Worm (Caenorhabditis elegans) whole organism, L4 larva: Measurements from ENCODE around the gene dmsr-12.

ENCODE experiments used
- ama-1 ChIP-seq: fragments of 150-350 bp; optimal IDR thresholded peaks from 2 replicates; lab custom pipeline; 2014; ENCODE audit warnings: inconsistent platforms, mixed read lengths
- ceh-32 ChIP-seq: sonication (generic microtip); optimal IDR thresholded peaks from 2 replicates; lab custom pipeline; 2016; ENCODE audit warnings: mild to moderate bottlenecking, missing genetic modification characterization, missing compliant biosample characterization; ENCODE audit not compliant: poor library complexity
- ctbp-1 ChIP-seq: fragments of 200-800 bp; sonication (Bioruptor generic); IDR thresholded peaks from 2 replicates; pipeline ENCODE4 v1.3.6; 2022; ENCODE audit warnings: missing genetic modification reagents, missing genetic modification characterization, missing compliant biosample characterization
- daf-12 ChIP-seq: fragments of 150-350 bp; optimal IDR thresholded peaks from 2 replicates; lab custom pipeline; 2014; ENCODE audit warnings: missing biosample characterization, missing genetic modification reagents, missing genetic modification characterization
- jun-1 ChIP-seq: fragments of 150-350 bp; optimal IDR thresholded peaks from 2 replicates; lab custom pipeline; 2014; ENCODE audit warnings: missing biosample characterization, missing genetic modification reagents, missing genetic modification characterization
- lsy-2 ChIP-seq, 2 experiments: fragments of 150-350 bp in 1 of 2; sonication (generic microtip) in 1 of 2; optimal IDR thresholded peaks; 2 replicates each; lab custom pipeline; 2014 to 2017; ENCODE audit warnings: missing biosample characterization in 2 of 2, missing genetic modification characterization in 2 of 2
- mep-1 ChIP-seq: fragments of 150-350 bp; sonication (generic microtip); optimal IDR thresholded peaks from 3 replicates; lab custom pipeline; 2014; ENCODE audit warnings: missing biosample characterization, missing genetic modification characterization
- nhr-237 ChIP-seq: sonication (generic microtip); optimal IDR thresholded peaks from 2 replicates; lab custom pipeline; 2017; ENCODE audit warnings: missing biosample characterization, missing genetic modification characterization
- nhr-28 ChIP-seq: fragments of 150-350 bp; optimal IDR thresholded peaks from 2 replicates; lab custom pipeline; 2014; ENCODE audit warnings: missing biosample characterization, missing genetic modification characterization
- nhr-6 ChIP-seq: fragments of 150-350 bp; optimal IDR thresholded peaks from 2 replicates; lab custom pipeline; 2014; ENCODE audit warnings: missing biosample characterization, missing genetic modification characterization
- pqm-1 ChIP-seq: sonication (generic microtip); optimal IDR thresholded peaks from 2 replicates; lab custom pipeline; 2017; ENCODE audit warnings: missing biosample characterization, missing genetic modification characterization
- snpc-4 ChIP-seq: fragments of 150-350 bp; optimal IDR thresholded peaks from 2 replicates; lab custom pipeline; 2014; ENCODE audit warnings: missing biosample characterization, missing genetic modification characterization
- tra-1 ChIP-seq: fragments of 200-800 bp; sonication (Bioruptor generic); IDR thresholded peaks from 2 replicates; pipeline ENCODE4 v1.3.6; 2022; ENCODE audit warnings: missing genetic modification reagents, missing genetic modification characterization, missing compliant biosample characterization
- zfp-3 ChIP-seq: fragments of 200-800 bp; sonication (Bioruptor generic); conservative IDR thresholded peaks from 2 replicates; pipeline ENCODE4 v1.3.6; 2022; ENCODE audit warnings: missing genetic modification reagents, missing genetic modification characterization, missing compliant biosample characterization

ce11 chrV:6782260-6782659, 24.0 kb downstream of the dmsr-12 start:
- TF ChIP-seq pqm-1 (tag; lab: Kevin White, UChicago): no peak
- TF ChIP-seq mep-1: no peak
- no peak for TF ChIP-seq nhr-28
- no peak for TF ChIP-seq daf-12
- no peak for TF ChIP-seq jun-1 (tag; lab: Kevin White, UChicago)
- no peak for TF ChIP-seq zfp-3 (GFP tag; lab: Robert Waterston, UW)
- no peak for TF ChIP-seq tra-1 (GFP tag; lab: Robert Waterston, UW)
- no peak for TF ChIP-seq ama-1
- TF ChIP-seq snpc-4 (tag; lab: Kevin White, UChicago): no peak
- TF ChIP-seq nhr-237 (tag; lab: Kevin White, UChicago): no peak
- no peak for TF ChIP-seq ctbp-1 (GFP tag; lab: Robert Waterston, UW)
- TF ChIP-seq nhr-6: no peak
- TF ChIP-seq ceh-32 (tag; lab: Kevin White, UChicago): no peak
- no peak for TF ChIP-seq lsy-2 (tag; optimal IDR thresholded peaks at IDR 0.05; lab: Kevin White, UChicago)
